Worm (Caenorhabditis elegans) whole organism, L1 larva: Measurements from ENCODE around the gene T28F3.11.

ENCODE experiments used
- C16A3.4 ChIP-seq: fragments of 150-350 bp; optimal IDR thresholded peaks from 2 replicates; lab custom pipeline; 2014; ENCODE audit warnings: missing biosample characterization, missing genetic modification characterization
- F16B12.6 ChIP-seq: fragments of 150-350 bp; optimal IDR thresholded peaks from 2 replicates; lab custom pipeline; 2014; ENCODE audit warnings: missing biosample characterization, missing genetic modification characterization
- aly-2 ChIP-seq: fragments of 150-350 bp; optimal IDR thresholded peaks from 2 replicates; lab custom pipeline; 2014; ENCODE audit warnings: missing biosample characterization, missing genetic modification characterization
- ama-1 ChIP-seq: fragments of 150-350 bp; optimal IDR thresholded peaks from 2 replicates; lab custom pipeline; 2014
- blmp-1 ChIP-seq: fragments of 150-350 bp; optimal IDR thresholded peaks from 2 replicates; lab custom pipeline; 2014; ENCODE audit warnings: missing biosample characterization, missing genetic modification characterization
- ceh-8 ChIP-seq: fragments of 200-800 bp; sonication (Bioruptor generic); optimal IDR thresholded peaks from 2 replicates; lab custom pipeline; 2018; ENCODE audit warnings: mild to moderate bottlenecking, missing genetic modification characterization, moderate library complexity, missing compliant biosample characterization
- ceh-90 ChIP-seq: sonication (generic microtip); optimal IDR thresholded peaks from 2 replicates; lab custom pipeline; 2016; ENCODE audit warnings: missing genetic modification characterization, missing compliant biosample characterization
- dpl-1 ChIP-seq, 3 experiments: fragments of 150-350 bp in 2 of 3; sonication (generic microtip) in 1 of 3; optimal IDR thresholded peaks; 2 replicates each; lab custom pipeline; 2014 to 2017; ENCODE audit warnings: missing biosample characterization in 3 of 3, missing genetic modification characterization in 3 of 3, missing genetic modification reagents in 3 of 3
- dsc-1 ChIP-seq: sonication (generic microtip); optimal IDR thresholded peaks from 2 replicates; lab custom pipeline; 2016; ENCODE audit warnings: mild to moderate bottlenecking, missing genetic modification characterization, missing compliant biosample characterization
- efl-1 ChIP-seq, 4 experiments: fragments of 150-350 bp; optimal IDR thresholded peaks in 3 of 4; peaks in 1 of 4; 1 replicate in 1 of 4; 2 replicates in 3 of 4; lab custom pipeline; 2014; ENCODE audit warnings: missing biosample characterization in 2 of 4, missing genetic modification characterization in 2 of 4, missing genetic modification reagents in 2 of 4
- efl-3 ChIP-seq: fragments of 200-800 bp; sonication (Bioruptor generic); optimal IDR thresholded peaks from 2 replicates; lab custom pipeline; 2018; ENCODE audit warnings: mild to moderate bottlenecking, missing genetic modification characterization, missing compliant biosample characterization
- egl-27 ChIP-seq, 2 experiments: fragments of 150-350 bp in 1 of 2; sonication (generic microtip); optimal IDR thresholded peaks; 3 replicates each; lab custom pipeline; 2017 to 2018; ENCODE audit warnings: missing biosample characterization in 2 of 2, missing genetic modification characterization in 2 of 2, missing genetic modification reagents in 2 of 2
- fkh-10 ChIP-seq: sonication (generic microtip); optimal IDR thresholded peaks from 2 replicates; lab custom pipeline; 2017; ENCODE audit warnings: missing biosample characterization, missing genetic modification reagents, missing genetic modification characterization
- fkh-8 ChIP-seq: sonication (generic microtip); optimal IDR thresholded peaks from 2 replicates; lab custom pipeline; 2016; ENCODE audit warnings: mild to moderate bottlenecking, missing genetic modification characterization, missing compliant biosample characterization
- fos-1 ChIP-seq: fragments of 150-350 bp; optimal IDR thresholded peaks from 2 replicates; lab custom pipeline; 2014; ENCODE audit warnings: missing biosample characterization, missing genetic modification characterization
- grh-1 ChIP-seq: fragments of 200-800 bp; sonication (Bioruptor generic); IDR thresholded peaks from 2 replicates; pipeline ENCODE4 v1.3.6; 2022; ENCODE audit warnings: missing genetic modification reagents, missing genetic modification characterization, missing compliant biosample characterization
- hlh-4 ChIP-seq: sonication (generic microtip); optimal IDR thresholded peaks from 2 replicates; lab custom pipeline; 2016; ENCODE audit warnings: mild to moderate bottlenecking, missing genetic modification characterization, missing compliant biosample characterization
- hpl-2 ChIP-seq: fragments of 150-350 bp; optimal IDR thresholded peaks from 2 replicates; lab custom pipeline; 2014; ENCODE audit warnings: missing biosample characterization, missing genetic modification reagents, missing genetic modification characterization
- irx-1 ChIP-seq: sonication (generic microtip); optimal IDR thresholded peaks from 2 replicates; lab custom pipeline; 2016; ENCODE audit warnings: missing genetic modification characterization, missing compliant biosample characterization
- isw-1 ChIP-seq: fragments of 200-800 bp; sonication (Bioruptor generic); IDR thresholded peaks from 2 replicates; pipeline ENCODE4 v1.3.6; 2022; ENCODE audit warnings: missing genetic modification characterization, missing compliant biosample characterization
- lin-15B ChIP-seq: fragments of 150-350 bp; sonication (generic microtip); optimal IDR thresholded peaks from 3 replicates; lab custom pipeline; 2014; ENCODE audit warnings: missing biosample characterization, missing genetic modification characterization
- lin-35 ChIP-seq, 2 experiments: fragments of 150-350 bp; optimal IDR thresholded peaks; 2 replicates each; lab custom pipeline; 2014; ENCODE audit warnings: missing biosample characterization in 2 of 2, missing genetic modification characterization in 2 of 2, missing genetic modification reagents in 2 of 2
- lir-3 ChIP-seq: sonication (generic microtip); optimal IDR thresholded peaks from 2 replicates; lab custom pipeline; 2016; ENCODE audit warnings: mild to moderate bottlenecking, missing genetic modification characterization, moderate library complexity, missing compliant biosample characterization; ENCODE audit not compliant: poor library complexity
- mef-2 ChIP-seq: fragments of 150-350 bp; optimal IDR thresholded peaks from 2 replicates; lab custom pipeline; 2014; ENCODE audit warnings: missing biosample characterization, missing genetic modification characterization
- nhr-12 ChIP-seq: sonication (generic microtip); optimal IDR thresholded peaks from 2 replicates; lab custom pipeline; 2017; ENCODE audit warnings: missing biosample characterization, missing genetic modification characterization
- nhr-237 ChIP-seq: fragments of 150-350 bp; optimal IDR thresholded peaks from 2 replicates; lab custom pipeline; 2014; ENCODE audit warnings: missing biosample characterization, missing genetic modification characterization
- nhr-28 ChIP-seq: fragments of 150-350 bp; optimal IDR thresholded peaks from 2 replicates; lab custom pipeline; 2014; ENCODE audit warnings: missing biosample characterization, missing genetic modification characterization
- nhr-76 ChIP-seq: sonication (generic microtip); optimal IDR thresholded peaks from 2 replicates; lab custom pipeline; 2017; ENCODE audit warnings: missing biosample characterization, missing genetic modification characterization
- nhr-77 ChIP-seq: fragments of 150-350 bp; optimal IDR thresholded peaks from 2 replicates; lab custom pipeline; 2014; ENCODE audit warnings: missing biosample characterization, missing genetic modification characterization
- nhr-84 ChIP-seq: sonication (generic microtip); optimal IDR thresholded peaks from 2 replicates; lab custom pipeline; 2017; ENCODE audit warnings: missing biosample characterization, missing genetic modification characterization
- pag-3 ChIP-seq: sonication (generic microtip); optimal IDR thresholded peaks from 2 replicates; lab custom pipeline; 2017; ENCODE audit warnings: missing genetic modification characterization, mild to moderate bottlenecking, missing compliant biosample characterization, antibody characterized with exemption, borderline replicate concordance; ENCODE audit not compliant: insufficient read depth
- pax-3 ChIP-seq: fragments of 200-800 bp; sonication (Bioruptor generic); optimal IDR thresholded peaks from 2 replicates; lab custom pipeline; 2018; ENCODE audit warnings: mild to moderate bottlenecking, missing genetic modification characterization, moderate library complexity, missing compliant biosample characterization
- pqm-1 ChIP-seq: sonication (generic microtip); optimal IDR thresholded peaks from 3 replicates; lab custom pipeline; 2017; ENCODE audit warnings: missing biosample characterization, missing genetic modification characterization
- rnt-1 ChIP-seq: sonication (generic microtip); optimal IDR thresholded peaks from 2 replicates; lab custom pipeline; 2016; ENCODE audit warnings: mild to moderate bottlenecking, missing genetic modification characterization, moderate library complexity, missing compliant biosample characterization
- skn-1 ChIP-seq: fragments of 150-350 bp; optimal IDR thresholded peaks from 2 replicates; lab custom pipeline; 2014; ENCODE audit warnings: missing biosample characterization, missing genetic modification characterization
- snu-23 ChIP-seq: sonication (generic microtip); optimal IDR thresholded peaks from 2 replicates; lab custom pipeline; 2016; ENCODE audit warnings: missing genetic modification characterization, missing compliant biosample characterization
- sox-4 ChIP-seq: sonication (generic microtip); optimal IDR thresholded peaks from 2 replicates; lab custom pipeline; 2016; ENCODE audit warnings: missing genetic modification characterization, missing compliant biosample characterization
- swsn-7 ChIP-seq: sonication (generic microtip); optimal IDR thresholded peaks from 2 replicates; lab custom pipeline; 2016; ENCODE audit warnings: missing genetic modification characterization, missing compliant biosample characterization
- tbx-2 ChIP-seq: sonication (generic microtip); optimal IDR thresholded peaks from 2 replicates; lab custom pipeline; 2016; ENCODE audit warnings: missing genetic modification characterization, missing compliant biosample characterization
- tlp-1 ChIP-seq: fragments of 150-350 bp; optimal IDR thresholded peaks from 2 replicates; lab custom pipeline; 2014; ENCODE audit warnings: missing biosample characterization, missing genetic modification characterization
- unc-86 ChIP-seq: sonication (generic microtip); optimal IDR thresholded peaks from 2 replicates; lab custom pipeline; 2016; ENCODE audit warnings: missing genetic modification characterization, missing compliant biosample characterization
- vab-15 ChIP-seq: sonication (generic microtip); optimal IDR thresholded peaks from 2 replicates; lab custom pipeline; 2017; ENCODE audit warnings: missing genotype, mild to moderate bottlenecking, missing genetic modification characterization, missing compliant biosample characterization
- xbp-1 ChIP-seq: sonication (generic microtip); optimal IDR thresholded peaks from 2 replicates; lab custom pipeline; 2016; ENCODE audit warnings: missing genetic modification characterization, missing compliant biosample characterization
- zag-1 ChIP-seq: fragments of 150-350 bp; optimal IDR thresholded peaks from 2 replicates; lab custom pipeline; 2014; ENCODE audit warnings: missing biosample characterization, missing genetic modification characterization
- zip-4 ChIP-seq: fragments of 200-800 bp; sonication (Bioruptor generic); optimal IDR thresholded peaks from 2 replicates; lab custom pipeline; 2018; ENCODE audit warnings: mild to moderate bottlenecking, missing genetic modification characterization, moderate library complexity, missing compliant biosample characterization
- ztf-11 ChIP-seq, 2 experiments: sonication (generic microtip); optimal IDR thresholded peaks; 2 replicates each; lab custom pipeline; 2016 to 2017; ENCODE audit warnings: missing genetic modification characterization in 2 of 2, missing biosample characterization in 1 of 2, missing compliant biosample characterization in 1 of 2
- ztf-4 ChIP-seq: fragments of 150-350 bp; optimal IDR thresholded peaks from 2 replicates; lab custom pipeline; 2014; ENCODE audit warnings: missing biosample characterization, missing genetic modification characterization

The T28F3.11 gene

DNA sequence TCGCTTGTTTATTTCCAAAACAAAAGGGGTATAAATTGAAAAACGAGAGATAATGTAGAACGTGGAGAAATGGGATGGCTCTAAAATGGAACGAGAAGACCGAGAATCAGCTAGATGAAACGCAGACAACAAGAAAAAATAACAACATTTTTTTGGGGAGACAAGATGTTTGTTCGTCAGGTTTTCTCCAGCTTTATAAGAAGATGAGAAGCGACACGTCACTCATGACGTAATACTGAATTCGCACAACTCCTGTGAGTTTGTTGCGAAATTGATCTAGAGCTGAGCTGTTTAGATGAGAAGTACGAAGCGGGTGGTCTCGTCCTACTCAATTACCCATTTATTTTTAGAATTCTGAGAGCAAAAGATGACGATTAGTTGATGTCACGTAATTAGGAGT is 6.2 kb downstream of the T28F3.11 start (continued):
- TF ChIP-seq aly-2 (tag; lab: Kevin White, UChicago) (no peak), lir-3 (tag; lab: Kevin White, UChicago) (no peak), sox-4 (tag; lab: Kevin White, UChicago) (no peak), zip-4 (GFP tag; lab: Kevin White, UChicago) (no peak), unc-86 (tag; lab: Kevin White, UChicago) (peak; percentile 41), pax-3 (tag; lab: Kevin White, UChicago) (no peak), tlp-1 (tag; lab: Kevin White, UChicago) (no peak), ama-1 (lab: Kevin White, UChicago) (no peak), nhr-237 (tag; lab: Kevin White, UChicago) (no peak), nhr-84 (tag; lab: Kevin White, UChicago) (no peak), ztf-11 (tag; optimal IDR thresholded peaks at IDR 0.05; lab: Kevin White, UChicago) (no peak), pag-3 (tag; lab: Kevin White, UChicago) (no peak), zag-1 (tag; lab: Kevin White, UChicago) (no peak), snu-23 (peak; percentile 11), mef-2 (tag; lab: Kevin White, UChicago) (peak; percentile 63), efl-3 (GFP tag; lab: Kevin White, UChicago) (no peak), nhr-77 (tag; lab: Kevin White, UChicago) (no peak), hpl-2 (GFP tag; lab: Kevin White, UChicago) (no peak), pqm-1 (no peak), skn-1 (tag; lab: Kevin White, UChicago) (no peak), fkh-8 (tag; lab: Kevin White, UChicago) (peak; percentile 40), isw-1 (GFP tag; lab: Robert Waterston, UW) (no peak), lin-15B (tag; lab: Kevin White, UChicago) (no peak), nhr-12 (tag; lab: Kevin White, UChicago) (no peak), ceh-90 (tag; lab: Kevin White, UChicago) (no peak), swsn-7 (tag; lab: Kevin White, UChicago) (no peak), fkh-10 (no peak), fos-1 (tag; lab: Kevin White, UChicago) (no peak), rnt-1 (tag; lab: Kevin White, UChicago) (no peak), ztf-4 (tag; lab: Kevin White, UChicago) (no peak), tbx-2 (tag; lab: Kevin White, UChicago) (peak; percentile 29), ceh-8 (GFP tag; lab: Kevin White, UChicago) (no peak), irx-1 (tag; lab: Kevin White, UChicago) (no peak), C16A3.4 (tag; lab: Kevin White, UChicago) (no peak), vab-15 (tag; lab: Kevin White, UChicago) (no peak), nhr-76 (tag; lab: Kevin White, UChicago) (no peak), blmp-1 (no peak), xbp-1 (tag; lab: Kevin White, UChicago) (peak; percentile 53), egl-27 (tag; optimal IDR thresholded peaks at IDR 0.05; lab: Kevin White, UChicago) (no peak), efl-1 (optimal IDR thresholded peaks at IDR 0.05; lab: Kevin White, UChicago) (peak in 1 of 2 experiments; percentile 1), efl-1 (GFP tag; optimal IDR thresholded peaks at IDR 0.05 in 1 of 2; lab: Kevin White, UChicago) (no peak), lin-35 (GFP tag; optimal IDR thresholded peaks at IDR 0.05; lab: Kevin White, UChicago) (peak in 1 of 2 experiments; percentile 4), dsc-1 (tag; lab: Kevin White, UChicago) (peak; percentile 9), dpl-1 (GFP tag; optimal IDR thresholded peaks at IDR 0.05; lab: Kevin White, UChicago) (no peak), grh-1 (GFP tag; lab: Robert Waterston, UW) (no peak), F16B12.6 (no peak), nhr-28 (tag; lab: Kevin White, UChicago) (no peak), hlh-4 (tag; lab: Kevin White, UChicago) (no peak)
